Worm (Caenorhabditis elegans) whole organism, L1 larva: ENCODE data around the gene clc-29.

Source experiments
- lin-39 ChIP-seq: fragments of 150-350 bp; optimal IDR thresholded peaks from 2 replicates; lab custom pipeline; 2014; ENCODE audit warnings: missing biosample characterization, missing genetic modification reagents, missing genetic modification characterization
- swsn-7 ChIP-seq: sonication (generic microtip); optimal IDR thresholded peaks from 2 replicates; lab custom pipeline; 2016; ENCODE audit warnings: missing genetic modification characterization, missing compliant biosample characterization

ce11 chrIII:8299078-8299587, 48.6 kb downstream of the clc-29 start:
- no peak for TF ChIP-seq swsn-7 (tag; lab: Kevin White, UChicago)
- TF ChIP-seq lin-39 = no peak
